Fruit fly (Drosophila melanogaster) whole organism, wandering third instar larva: ENCODE measurements around the gene wtrw.

Experiments
- Abd-B ChIP-seq: fragments of >200 bp; optimal IDR thresholded peaks from 2 replicates; lab custom pipeline; 2017; ENCODE audit warnings: missing biosample characterization, missing genetic modification characterization
- CG9705 ChIP-seq: fragments of 200-800 bp; sonication (Bioruptor generic); optimal IDR thresholded peaks from 2 replicates; lab custom pipeline; 2018; ENCODE audit warnings: missing biosample characterization, mild to moderate bottlenecking, missing genetic modification characterization
- Hr78 ChIP-seq: fragments of >200 bp; optimal IDR thresholded peaks from 2 replicates; lab custom pipeline; 2017; ENCODE audit warnings: missing biosample characterization, missing genetic modification characterization
- OdsH ChIP-seq: fragments of 200-800 bp; sonication (Bioruptor generic); optimal IDR thresholded peaks from 2 replicates; lab custom pipeline; 2016; ENCODE audit warnings: missing biosample characterization, mild to moderate bottlenecking, missing genetic modification characterization
- Rel ChIP-seq, 2 experiments: fragments of 200-800 bp; sonication (Bioruptor generic) in 1 of 2; optimal IDR thresholded peaks; 2 replicates in 1 of 2; 3 replicates in 1 of 2; lab custom pipeline; 2016 to 2019; ENCODE audit warnings: mild to moderate bottlenecking in 2 of 2, missing biosample characterization in 2 of 2, missing genetic modification characterization in 2 of 2, moderate library complexity in 1 of 2
- ey ChIP-seq: fragments of 200-800 bp; sonication (Bioruptor generic); optimal IDR thresholded peaks from 2 replicates; lab custom pipeline; 2016; ENCODE audit warnings: missing biosample characterization, missing genetic modification characterization
- jim ChIP-seq: fragments of 175-275, 200-325 bp; sonication (Bioruptor generic); optimal IDR thresholded peaks from 2 replicates; lab custom pipeline; 2016; ENCODE audit warnings: missing biosample characterization, mild to moderate bottlenecking, missing genetic modification characterization
- lola ChIP-seq: fragments of >200 bp; optimal IDR thresholded peaks from 2 replicates; lab custom pipeline; 2017; ENCODE audit warnings: missing biosample characterization, missing genetic modification characterization
- pan ChIP-seq: fragments of >200 bp; optimal IDR thresholded peaks from 2 replicates; lab custom pipeline; 2017
- woc ChIP-seq: sonication (Bioruptor generic); optimal IDR thresholded peaks from 2 replicates; lab custom pipeline; 2016; ENCODE audit warnings: missing biosample characterization, mild to moderate bottlenecking, missing genetic modification characterization

- TF ChIP-seq Rel (GFP tag; optimal IDR thresholded peaks at IDR 0.05; lab: Kevin White, UChicago), result no peak
- no peak for TF ChIP-seq Rel (tag; optimal IDR thresholded peaks at IDR 0.05; lab: Kevin White, UChicago)
- no peak for TF ChIP-seq Abd-B (GFP tag; lab: Kevin White, UChicago)
- TF ChIP-seq OdsH (GFP tag; lab: Kevin White, UChicago), result no peak
- TF ChIP-seq ey (GFP tag; lab: Kevin White, UChicago), result no peak
- no peak for TF ChIP-seq woc (GFP tag; lab: Kevin White, UChicago)
- TF ChIP-seq lola (GFP tag; lab: Kevin White, UChicago), result no peak
- TF ChIP-seq pan (lab: Kevin White, UChicago), result no peak
- TF ChIP-seq jim (GFP tag; lab: Kevin White, UChicago), result no peak
- no peak for TF ChIP-seq Hr78
- no peak for TF ChIP-seq CG9705 (GFP tag; lab: Kevin White, UChicago)
Measured at dm6 chr3R:7894586-7894985, 3.5 kb downstream of the wtrw start.
